Fruit fly (Drosophila melanogaster) whole organism, embryonic: ENCODE data around the gene Ubc7.

Source experiments
- Adf1 ChIP-seq: fragments of 200-800 bp; sonication (Bioruptor generic); IDR thresholded peaks from 2 replicates; pipeline ENCODE4 v1.3.6; 2022; ENCODE audit warnings: missing biosample characterization, missing genetic modification characterization
- Aef1 ChIP-seq: fragments of 200-800 bp; sonication (Bioruptor generic); IDR thresholded peaks from 3 replicates; pipeline ENCODE4 v1.3.6; 2022; ENCODE audit warnings: missing biosample characterization, missing genetic modification characterization
- Bgb ChIP-seq: fragments of 200-800 bp; sonication (Bioruptor generic); IDR thresholded peaks from 2 replicates; pipeline ENCODE4 v1.3.6; 2022; ENCODE audit warnings: missing biosample characterization, missing genetic modification characterization; ENCODE audit not compliant: partially characterized antibody
- CG11504 ChIP-seq: fragments of 200-800 bp; sonication (Bioruptor generic); optimal IDR thresholded peaks from 3 replicates; lab custom pipeline; 2019; ENCODE audit warnings: missing biosample characterization, mild to moderate bottlenecking, missing genetic modification characterization, moderate library complexity
- CG13287 ChIP-seq: fragments of 200-800 bp; sonication (Bioruptor generic); IDR thresholded peaks from 2 replicates; pipeline ENCODE4 v1.3.6; 2022; ENCODE audit warnings: missing biosample characterization, missing genetic modification characterization; ENCODE audit not compliant: partially characterized antibody
- CG17186 ChIP-seq: fragments of 200-800 bp; sonication (Bioruptor generic); optimal IDR thresholded peaks from 3 replicates; lab custom pipeline; 2017; ENCODE audit warnings: missing biosample characterization, missing genetic modification reagents, missing genetic modification characterization
- CG2875 ChIP-seq: fragments of 200-800 bp; sonication (Bioruptor generic); optimal IDR thresholded peaks from 2 replicates; lab custom pipeline; 2017; ENCODE audit warnings: missing biosample characterization, mild to moderate bottlenecking, missing genetic modification characterization, missing genetic modification reagents
- CG34224 ChIP-seq: fragments of 200-800 bp; sonication (Bioruptor generic); IDR thresholded peaks from 3 replicates; pipeline ENCODE4 v1.3.6; 2022; ENCODE audit warnings: missing biosample characterization, missing genetic modification characterization; ENCODE audit not compliant: partially characterized antibody
- CG3995 ChIP-seq: fragments of 200-800 bp; sonication (Bioruptor generic); optimal IDR thresholded peaks from 3 replicates; lab custom pipeline; 2016; ENCODE audit warnings: missing biosample characterization, missing genetic modification characterization
- CG4360 ChIP-seq: fragments of 200-800 bp; sonication (Bioruptor generic); IDR thresholded peaks from 2 replicates; pipeline ENCODE4 v1.3.6; 2022; ENCODE audit warnings: missing biosample characterization, missing genetic modification characterization
- CG6791 ChIP-seq: fragments of 200-800 bp; sonication (Bioruptor generic); IDR thresholded peaks from 3 replicates; pipeline ENCODE4 v1.3.6; 2022; ENCODE audit warnings: missing biosample characterization, missing genetic modification characterization; ENCODE audit not compliant: partially characterized antibody
- CG7271 ChIP-seq: fragments of 200-800 bp; sonication (Bioruptor generic); optimal IDR thresholded peaks from 2 replicates; lab custom pipeline; 2018; ENCODE audit warnings: missing biosample characterization, mild to moderate bottlenecking, missing genetic modification characterization, moderate library complexity
- CG7963 ChIP-seq: fragments of 200-800 bp; sonication (Bioruptor generic); IDR thresholded peaks from 3 replicates; pipeline ENCODE4 v1.3.6; 2022; ENCODE audit warnings: missing biosample characterization, missing genetic modification characterization; ENCODE audit not compliant: partially characterized antibody
- CG9727 ChIP-seq: fragments of 200-800 bp; sonication (Bioruptor generic); optimal IDR thresholded peaks from 3 replicates; lab custom pipeline; 2017; ENCODE audit warnings: missing biosample characterization, mild to moderate bottlenecking, missing genetic modification characterization
- CG9797 ChIP-seq: fragments of 200-800 bp; sonication (Bioruptor generic); optimal IDR thresholded peaks from 3 replicates; lab custom pipeline; 2018; ENCODE audit warnings: missing biosample characterization, mild to moderate bottlenecking, missing genetic modification characterization
- CG9932 ChIP-seq: fragments of 200-800 bp; sonication (Bioruptor generic); IDR thresholded peaks from 2 replicates; pipeline ENCODE4 v1.3.6; 2022; ENCODE audit warnings: missing biosample characterization, missing genetic modification characterization
- Dref ChIP-seq: fragments of 200-800 bp; sonication (Bioruptor generic); IDR thresholded peaks from 2 replicates; pipeline ENCODE4 v1.3.6; 2022; ENCODE audit warnings: missing biosample characterization, missing genetic modification characterization
- Fer1 ChIP-seq: fragments of 200-800 bp; sonication (Bioruptor generic); optimal IDR thresholded peaks from 2 replicates; lab custom pipeline; 2017; ENCODE audit warnings: missing biosample characterization, mild to moderate bottlenecking, missing genetic modification characterization
- Fer3 ChIP-seq: fragments of 200-800 bp; sonication (Bioruptor generic); optimal IDR thresholded peaks from 2 replicates; lab custom pipeline; 2018; ENCODE audit warnings: missing biosample characterization, mild to moderate bottlenecking, missing genetic modification characterization, moderate library complexity
- Gsc ChIP-seq: fragments of 200-800 bp; sonication (Bioruptor generic); IDR thresholded peaks from 2 replicates; pipeline ENCODE4 v1.3.6; 2022; ENCODE audit warnings: missing biosample characterization, missing genetic modification characterization
- MESR4 ChIP-seq: fragments of 200-800 bp; sonication (Bioruptor generic); optimal IDR thresholded peaks from 2 replicates; lab custom pipeline; 2018; ENCODE audit warnings: missing biosample characterization, mild to moderate bottlenecking, missing genetic modification characterization, moderate library complexity
- MTF-1 ChIP-seq: fragments of 200-800 bp; sonication (Bioruptor generic); optimal IDR thresholded peaks from 2 replicates; lab custom pipeline; 2018; ENCODE audit warnings: missing biosample characterization, mild to moderate bottlenecking, missing genetic modification characterization, borderline replicate concordance
- Myb ChIP-seq: fragments of 200-800 bp; sonication (Bioruptor generic); optimal IDR thresholded peaks from 2 replicates; lab custom pipeline; 2016; ENCODE audit warnings: missing biosample characterization, missing genetic modification characterization
- Neu2 ChIP-seq: fragments of 200-800 bp; sonication (Bioruptor generic); optimal IDR thresholded peaks from 3 replicates; lab custom pipeline; 2016; ENCODE audit warnings: missing biosample characterization, missing genetic modification characterization, borderline replicate concordance
- Opbp ChIP-seq: fragments of 200-800 bp; sonication (Bioruptor generic); IDR thresholded peaks from 3 replicates; pipeline ENCODE4 v1.3.6; 2022; ENCODE audit warnings: missing biosample characterization, missing genetic modification characterization; ENCODE audit not compliant: partially characterized antibody
- Pdp1 ChIP-seq, 2 experiments: fragments of 200-800 bp; sonication (Bioruptor generic); optimal IDR thresholded peaks; 3 replicates each; lab custom pipeline; 2016; ENCODE audit warnings: missing biosample characterization in 2 of 2, missing genetic modification characterization in 2 of 2, mild to moderate bottlenecking in 1 of 2, moderate library complexity in 1 of 2
- Rfx ChIP-seq: fragments of 200-800 bp; sonication (Bioruptor generic); IDR thresholded peaks from 2 replicates; pipeline ENCODE4 v1.3.6; 2022; ENCODE audit warnings: missing biosample characterization, missing genetic modification characterization
- Scr ChIP-seq: fragments of 200-800 bp; sonication (Bioruptor generic); IDR thresholded peaks from 2 replicates; pipeline ENCODE4 v1.3.6; 2022; ENCODE audit warnings: missing biosample characterization, missing genetic modification characterization; ENCODE audit not compliant: partially characterized antibody
- YL-1 ChIP-seq: fragments of 200-800 bp; sonication (Bioruptor generic); optimal IDR thresholded peaks from 3 replicates; lab custom pipeline; 2017; ENCODE audit warnings: missing biosample characterization, mild to moderate bottlenecking, missing genetic modification characterization
- ato ChIP-seq: fragments of 200-800 bp; sonication (Bioruptor generic); IDR thresholded peaks from 2 replicates; pipeline ENCODE4 v1.3.6; 2022; ENCODE audit warnings: missing biosample characterization, missing genetic modification characterization; ENCODE audit not compliant: partially characterized antibody
- bbx ChIP-seq: fragments of 200-800 bp; sonication (Bioruptor generic); IDR thresholded peaks from 2 replicates; pipeline ENCODE4 v1.3.6; 2022; ENCODE audit warnings: missing biosample characterization, missing genetic modification characterization; ENCODE audit not compliant: partially characterized antibody
- hb ChIP-seq: fragments of 200-800 bp; sonication (Bioruptor generic); IDR thresholded peaks from 3 replicates; pipeline ENCODE4 v1.3.6; 2022; ENCODE audit warnings: missing biosample characterization, missing genetic modification characterization; ENCODE audit not compliant: partially characterized antibody
- hbn ChIP-seq: fragments of 200-800 bp; sonication (Bioruptor generic); IDR thresholded peaks from 2 replicates; pipeline ENCODE4 v1.3.6; 2022; ENCODE audit warnings: missing biosample characterization, missing genetic modification characterization; ENCODE audit not compliant: partially characterized antibody
- inv ChIP-seq: fragments of 200-800 bp; sonication (Bioruptor generic); IDR thresholded peaks from 2 replicates; pipeline ENCODE4 v1.3.6; 2022; ENCODE audit warnings: missing biosample characterization, missing genetic modification characterization; ENCODE audit not compliant: partially characterized antibody
- kah ChIP-seq: fragments of 200-800 bp; sonication (Bioruptor generic); optimal IDR thresholded peaks from 2 replicates; lab custom pipeline; 2018; ENCODE audit warnings: missing biosample characterization, mild to moderate bottlenecking, missing genetic modification characterization
- knrl ChIP-seq: fragments of 200-800 bp; sonication (Bioruptor generic); IDR thresholded peaks from 3 replicates; pipeline ENCODE4 v1.3.6; 2022; ENCODE audit warnings: missing biosample characterization, missing genetic modification characterization; ENCODE audit not compliant: partially characterized antibody
- lmd ChIP-seq: fragments of 200-800 bp; sonication (Bioruptor generic); IDR thresholded peaks from 2 replicates; pipeline ENCODE4 v1.3.6; 2022; ENCODE audit warnings: missing biosample characterization, missing genetic modification characterization
- lov ChIP-seq, 2 experiments: fragments of 200-800 bp in 1 of 2; fragments of >200 bp in 1 of 2; sonication (Bioruptor generic) in 1 of 2; IDR thresholded peaks in 1 of 2; optimal IDR thresholded peaks in 1 of 2; 2 replicates in 1 of 2; 3 replicates in 1 of 2; pipeline versions ENCODE4 v1.3.6 to Lab custom; 2017 to 2022; ENCODE audit warnings: missing biosample characterization in 1 of 2, missing genetic modification characterization in 1 of 2
- mam ChIP-seq: fragments of 200-800 bp; sonication (Bioruptor generic); optimal IDR thresholded peaks from 3 replicates; lab custom pipeline; 2016; ENCODE audit warnings: missing biosample characterization, missing genetic modification characterization
- mld ChIP-seq: fragments of 200-800 bp; sonication (Bioruptor generic); IDR thresholded peaks from 3 replicates; pipeline ENCODE4 v1.3.6; 2022; ENCODE audit warnings: missing biosample characterization, missing genetic modification characterization; ENCODE audit not compliant: partially characterized antibody
- nom ChIP-seq: fragments of 200-800 bp; sonication (Bioruptor generic); optimal IDR thresholded peaks from 2 replicates; lab custom pipeline; 2017; ENCODE audit warnings: missing biosample characterization, missing genetic modification characterization, mild to moderate bottlenecking, moderate library complexity, missing genetic modification reagents
- prd ChIP-seq, 3 experiments: fragments of >200 bp in 2 of 3; fragments of 200-800 bp in 1 of 3; sonication (Bioruptor generic) in 1 of 3; optimal IDR thresholded peaks in 2 of 3; IDR thresholded peaks in 1 of 3; 2 replicates in 2 of 3; 3 replicates in 1 of 3; pipeline versions ENCODE4 v1.3.6 to Lab custom; 2017 to 2022; ENCODE audit warnings: missing biosample characterization in 1 of 3, missing genetic modification characterization in 1 of 3
- tll ChIP-seq, 2 experiments: fragments of 200-800 bp in 1 of 2; fragments of >200 bp in 1 of 2; sonication (Bioruptor generic) in 1 of 2; optimal IDR thresholded peaks; 2 replicates each; lab custom pipeline; 2017 to 2019; ENCODE audit warnings: missing biosample characterization in 2 of 2, missing genetic modification characterization in 2 of 2, mild to moderate bottlenecking in 1 of 2, moderate library complexity in 1 of 2
- tna ChIP-seq: fragments of 200-800 bp; sonication (Bioruptor generic); IDR thresholded peaks from 2 replicates; pipeline ENCODE4 v1.3.6; 2022; ENCODE audit warnings: missing biosample characterization, missing genetic modification characterization; ENCODE audit not compliant: partially characterized antibody
- zen2 ChIP-seq: fragments of 200-800 bp; sonication (Bioruptor generic); IDR thresholded peaks from 3 replicates; pipeline ENCODE4 v1.3.6; 2022; ENCODE audit warnings: missing biosample characterization, missing genetic modification characterization; ENCODE audit not compliant: partially characterized antibody

The Ubc7 gene

DNA sequence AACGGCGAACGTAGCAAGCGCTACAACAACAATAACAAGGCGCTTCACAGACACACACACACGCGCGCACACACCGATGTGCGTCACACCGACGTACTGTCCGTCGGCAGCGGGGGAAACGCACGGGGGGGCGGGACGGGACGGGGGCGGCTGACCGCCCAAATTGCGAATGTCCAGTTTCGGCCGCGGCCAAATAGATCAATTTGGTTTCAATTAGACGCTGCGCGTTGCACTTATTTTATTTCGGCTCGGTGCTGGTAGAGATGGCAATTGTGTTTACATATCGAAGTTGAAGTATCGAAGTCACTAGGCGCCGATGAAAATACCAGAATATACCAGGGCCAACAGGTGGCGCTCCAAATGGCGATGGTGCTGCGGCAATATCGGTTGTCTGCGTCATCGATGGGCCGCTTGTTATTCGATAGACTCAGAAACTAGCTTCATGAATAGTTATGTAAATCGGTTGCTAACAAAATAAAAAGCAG lies 43.7 kb downstream of the Ubc7 start, which contains the start of gene Rok (continued):
- TF ChIP-seq CG34224 (GFP tag; lab: Robert Waterston, UW) (peak; percentile 57; the same call in 2 of the 3 replicates), CG17186 (peak; percentile 46), Pdp1 (GFP tag; optimal IDR thresholded peaks at IDR 0.05; lab: Kevin White, UChicago) (peak in 1 of 2 experiments; percentile 46), Rfx (GFP tag; lab: Robert Waterston, UW) (peak; percentile 26; the same call in 1 of the 2 replicates), tll (GFP tag; optimal IDR thresholded peaks at IDR 0.05; lab: Kevin White, UChicago) (no peak), Adf1 (GFP tag; lab: Robert Waterston, UW) (peak; percentile 53), Scr (GFP tag; lab: Robert Waterston, UW) (peak; percentile 81), ato (GFP tag; lab: Robert Waterston, UW) (0 out of 2 replicates have a peak, but pooled peaks have one; percentile 34), YL-1 (GFP tag; lab: Kevin White, UChicago) (peak; percentile 6), Aef1 (GFP tag; lab: Robert Waterston, UW) (peak; percentile 18; the same call in 1 of the 3 replicates), Fer1 (GFP tag; lab: Kevin White, UChicago) (peak; percentile 7), CG4360 (GFP tag; lab: Robert Waterston, UW) (peak; percentile 96), CG11504 (tag; lab: Kevin White, UChicago) (no peak), kah (GFP tag; lab: Kevin White, UChicago) (peak; percentile 3), Neu2 (GFP tag; lab: Kevin White, UChicago) (peak; percentile 96), Bgb (peak; percentile 87), hbn (GFP tag; lab: Robert Waterston, UW) (peak; percentile 69), Myb (GFP tag; lab: Kevin White, UChicago) (peak; percentile 16), bbx (GFP tag; lab: Robert Waterston, UW) (peak; percentile 89), knrl (GFP tag; lab: Robert Waterston, UW) (peak; percentile 83), CG9727 (GFP tag; lab: Kevin White, UChicago) (no peak), CG9797 (GFP tag; lab: Kevin White, UChicago) (peak; percentile 69), CG7963 (GFP tag; lab: Robert Waterston, UW) (peak; percentile 75), CG9932 (GFP tag; lab: Robert Waterston, UW) (peak; percentile 34), tna (GFP tag; lab: Robert Waterston, UW) (peak; percentile 58), Gsc (no peak), lov (optimal IDR thresholded peaks at IDR 0.05; lab: Kevin White, UChicago) (no peak), lov (GFP tag; IDR thresholded peaks at IDR 0.05; lab: Robert Waterston, UW) (no peak), inv (GFP tag; lab: Robert Waterston, UW) (peak; percentile 81), Dref (GFP tag; lab: Robert Waterston, UW) (peak; percentile 85), mld (GFP tag; lab: Robert Waterston, UW) (0 out of 3 replicates have a peak, but pooled peaks have one; percentile 25), mam (GFP tag; lab: Kevin White, UChicago) (peak; percentile 18), Opbp (GFP tag; lab: Robert Waterston, UW) (peak; percentile 78), prd (optimal IDR thresholded peaks at IDR 0.05; lab: Kevin White, UChicago) (no peak), prd (GFP tag; IDR thresholded peaks at IDR 0.05; lab: Robert Waterston, UW) (peak; percentile 3; the same call in 1 of the 3 replicates), CG6791 (peak; percentile 87), MTF-1 (no peak), lmd (GFP tag; lab: Robert Waterston, UW) (peak; percentile 13; the same call in 1 of the 2 replicates), zen2 (GFP tag; lab: Robert Waterston, UW) (peak; percentile 61; the same call in 2 of the 3 replicates), CG7271 (tag; lab: Kevin White, UChicago) (no peak), CG2875 (GFP tag; lab: Kevin White, UChicago) (no peak), MESR4 (peak; percentile 95), nom (GFP tag; lab: Kevin White, UChicago) (peak; percentile 11), CG13287 (GFP tag; lab: Robert Waterston, UW) (peak; percentile 77), hb (GFP tag; lab: Robert Waterston, UW) (peak; percentile 87), Fer3 (no peak), CG3995 (GFP tag; lab: Kevin White, UChicago) (no peak)
